Worm (Caenorhabditis elegans) whole organism, young adult: ENCODE results near the gene ZK930.7.

Experiments
- B0035.1 ChIP-seq: sonication (generic microtip); optimal IDR thresholded peaks from 2 replicates; lab custom pipeline; 2016; ENCODE audit warnings: missing genetic modification characterization, mild to moderate bottlenecking, missing compliant biosample characterization, missing genotype, missing genetic modification reagents
- B0336.3 ChIP-seq: fragments of 200-800 bp; sonication (Bioruptor generic); IDR thresholded peaks from 2 replicates; pipeline ENCODE4 v1.3.6; 2022; ENCODE audit warnings: missing genetic modification characterization, missing compliant biosample characterization
- F22D6.2 ChIP-seq: sonication (generic microtip); optimal IDR thresholded peaks from 2 replicates; lab custom pipeline; 2016; ENCODE audit warnings: mild to moderate bottlenecking, missing genetic modification characterization, missing compliant biosample characterization
- F39B2.1 ChIP-seq: fragments of 200-800 bp; sonication (Bioruptor generic); IDR thresholded peaks from 2 replicates; pipeline ENCODE4 v1.3.6; 2022; ENCODE audit warnings: missing genetic modification reagents, missing genetic modification characterization, missing compliant biosample characterization
- K12H6.12 ChIP-seq: fragments of 200-800 bp; sonication (Bioruptor generic); optimal IDR thresholded peaks from 2 replicates; lab custom pipeline; 2018; ENCODE audit warnings: mild to moderate bottlenecking, missing genetic modification characterization, missing compliant biosample characterization
- Y56A3A.18 ChIP-seq: fragments of 200-800 bp; sonication (Bioruptor generic); IDR thresholded peaks from 2 replicates; pipeline ENCODE4 v1.3.6; 2022; ENCODE audit warnings: missing genetic modification reagents, missing genetic modification characterization, missing compliant biosample characterization
- Y79H2A.3 ChIP-seq: fragments of 200-800 bp; sonication (Bioruptor generic); conservative IDR thresholded peaks from 2 replicates; pipeline ENCODE4 v1.3.6; 2022; ENCODE audit warnings: missing genetic modification reagents, missing genetic modification characterization, missing compliant biosample characterization
- akir-1 ChIP-seq: fragments of 200-800 bp; sonication (Bioruptor generic); optimal IDR thresholded peaks from 2 replicates; lab custom pipeline; 2018; ENCODE audit warnings: mild to moderate bottlenecking, missing genetic modification characterization, moderate library complexity, missing compliant biosample characterization
- atf-7 ChIP-seq: sonication (generic microtip); optimal IDR thresholded peaks from 2 replicates; lab custom pipeline; 2017; ENCODE audit warnings: mild to moderate bottlenecking, missing genetic modification characterization, missing compliant biosample characterization
- athp-1 ChIP-seq: sonication (generic microtip); optimal IDR thresholded peaks from 2 replicates; lab custom pipeline; 2017; ENCODE audit warnings: mild to moderate bottlenecking, missing genetic modification characterization, missing compliant biosample characterization
- attf-5 ChIP-seq: fragments of 200-800 bp; sonication (Bioruptor generic); optimal IDR thresholded peaks from 2 replicates; lab custom pipeline; 2018; ENCODE audit warnings: mild to moderate bottlenecking, missing genetic modification characterization, missing compliant biosample characterization
- bed-1 ChIP-seq: fragments of 200-800 bp; sonication (Bioruptor generic); IDR thresholded peaks from 2 replicates; pipeline ENCODE4 v1.3.6; 2022; ENCODE audit warnings: missing genetic modification reagents, missing genetic modification characterization, missing compliant biosample characterization
- ceh-27 ChIP-seq: fragments of 200-800 bp; sonication (Bioruptor generic); optimal IDR thresholded peaks from 2 replicates; lab custom pipeline; 2018; ENCODE audit warnings: mild to moderate bottlenecking, missing genetic modification characterization, moderate library complexity, missing compliant biosample characterization
- ceh-58 ChIP-seq: fragments of 200-800 bp; sonication (Bioruptor generic); IDR thresholded peaks from 2 replicates; pipeline ENCODE4 v1.3.6; 2022; ENCODE audit warnings: missing genetic modification characterization, missing compliant biosample characterization
- ceh-79 ChIP-seq: sonication (generic microtip); optimal IDR thresholded peaks from 2 replicates; lab custom pipeline; 2017; ENCODE audit warnings: mild to moderate bottlenecking, missing genetic modification characterization, missing compliant biosample characterization
- chd-7 ChIP-seq: sonication (generic microtip); optimal IDR thresholded peaks from 2 replicates; lab custom pipeline; 2016; ENCODE audit warnings: mild to moderate bottlenecking, missing genetic modification characterization, moderate library complexity, missing compliant biosample characterization
- die-1 ChIP-seq: sonication (generic microtip); optimal IDR thresholded peaks from 2 replicates; lab custom pipeline; 2016; ENCODE audit warnings: missing genotype, mild to moderate bottlenecking, missing genetic modification characterization, missing compliant biosample characterization
- dpff-1 ChIP-seq: sonication (generic microtip); optimal IDR thresholded peaks from 2 replicates; lab custom pipeline; 2017; ENCODE audit warnings: mild to moderate bottlenecking, missing genetic modification characterization, missing compliant biosample characterization
- efl-1 ChIP-seq: fragments of 150-350 bp; optimal IDR thresholded peaks from 2 replicates; lab custom pipeline; 2014; ENCODE audit warnings: missing biosample characterization, missing genetic modification reagents, missing genetic modification characterization
- egl-18 ChIP-seq: fragments of 200-800 bp; sonication (Bioruptor generic); IDR thresholded peaks from 2 replicates; pipeline ENCODE4 v1.3.6; 2022; ENCODE audit warnings: missing genetic modification reagents, missing genetic modification characterization, missing compliant biosample characterization
- ets-4 ChIP-seq: fragments of 200-800 bp; sonication (Bioruptor generic); optimal IDR thresholded peaks from 2 replicates; lab custom pipeline; 2018; ENCODE audit warnings: mild to moderate bottlenecking, missing genetic modification characterization, missing compliant biosample characterization
- fkh-3 ChIP-seq: sonication (generic microtip); optimal IDR thresholded peaks from 2 replicates; lab custom pipeline; 2016; ENCODE audit warnings: mild to moderate bottlenecking, missing genetic modification characterization, missing compliant biosample characterization
- hmg-1.2 ChIP-seq: fragments of 200-800 bp; sonication (Bioruptor generic); IDR thresholded peaks from 2 replicates; pipeline ENCODE4 v1.3.6; 2022; ENCODE audit warnings: missing genetic modification reagents, missing genetic modification characterization, missing compliant biosample characterization
- lag-1 ChIP-seq: fragments of 200-800 bp; sonication (Bioruptor generic); IDR thresholded peaks from 2 replicates; pipeline ENCODE4 v1.3.6; 2022; ENCODE audit warnings: missing genetic modification reagents, missing genetic modification characterization, missing compliant biosample characterization
- let-526 ChIP-seq: fragments of 200-800 bp; sonication (Bioruptor generic); IDR thresholded peaks from 2 replicates; pipeline ENCODE4 v1.3.6; 2022; ENCODE audit warnings: missing genetic modification reagents, missing genetic modification characterization, missing compliant biosample characterization
- let-607 ChIP-seq, 2 experiments: fragments of 200-800 bp in 1 of 2; sonication (Bioruptor generic) in 1 of 2; sonication (generic microtip) in 1 of 2; optimal IDR thresholded peaks; 2 replicates each; lab custom pipeline; 2016 to 2018; ENCODE audit warnings: mild to moderate bottlenecking in 2 of 2, missing compliant biosample characterization in 2 of 2, missing genetic modification characterization in 2 of 2, moderate library complexity in 2 of 2, missing genotype in 1 of 2
- lin-26 ChIP-seq: fragments of 200-800 bp; sonication (Bioruptor generic); IDR thresholded peaks from 2 replicates; pipeline ENCODE4 v1.3.6; 2022; ENCODE audit warnings: missing genetic modification reagents, missing genetic modification characterization, missing compliant biosample characterization
- lin-40 ChIP-seq: sonication (generic microtip); optimal IDR thresholded peaks from 2 replicates; lab custom pipeline; 2016; ENCODE audit warnings: missing genetic modification characterization, mild to moderate bottlenecking, missing compliant biosample characterization, missing genotype, missing genetic modification reagents
- lin-54 ChIP-seq: fragments of 200-800 bp; sonication (Bioruptor generic); optimal IDR thresholded peaks from 2 replicates; lab custom pipeline; 2018; ENCODE audit warnings: mild to moderate bottlenecking, missing genetic modification characterization, missing compliant biosample characterization
- lir-1 ChIP-seq: fragments of 200-800 bp; sonication (Bioruptor generic); conservative IDR thresholded peaks from 2 replicates; pipeline ENCODE4 v1.3.6; 2022; ENCODE audit warnings: missing genetic modification reagents, missing genetic modification characterization, missing compliant biosample characterization
- madf-10 ChIP-seq: sonication (generic microtip); optimal IDR thresholded peaks from 2 replicates; lab custom pipeline; 2016; ENCODE audit warnings: mild to moderate bottlenecking, missing genetic modification characterization, missing compliant biosample characterization
- madf-3 ChIP-seq: fragments of 200-800 bp; sonication (Bioruptor generic); IDR thresholded peaks from 2 replicates; pipeline ENCODE4 v1.3.6; 2022; ENCODE audit warnings: missing genetic modification reagents, missing genetic modification characterization, missing compliant biosample characterization
- madf-8 ChIP-seq: fragments of 200-800 bp; sonication (Bioruptor generic); conservative IDR thresholded peaks from 2 replicates; pipeline ENCODE4 v1.3.6; 2022; ENCODE audit warnings: missing genetic modification reagents, missing genetic modification characterization, missing compliant biosample characterization
- mes-4 ChIP-seq: sonication (generic microtip); optimal IDR thresholded peaks from 2 replicates; lab custom pipeline; 2016; ENCODE audit warnings: missing genotype, missing genetic modification characterization, missing compliant biosample characterization
- nfya-1 ChIP-seq: sonication (generic microtip); optimal IDR thresholded peaks from 2 replicates; lab custom pipeline; 2017; ENCODE audit warnings: antibody characterized with exemption, missing compliant biosample characterization, missing genetic modification characterization, borderline replicate concordance; ENCODE audit not compliant: insufficient read depth
- nfya-2 ChIP-seq: fragments of 200-800 bp; sonication (Bioruptor generic); IDR thresholded peaks from 2 replicates; pipeline ENCODE4 v1.3.6; 2022; ENCODE audit warnings: missing genetic modification reagents, missing genetic modification characterization, missing compliant biosample characterization
- rec-8 ChIP-seq, 2 experiments: sonication (generic microtip); optimal IDR thresholded peaks; 2 replicates each; lab custom pipeline; 2016; ENCODE audit warnings: mild to moderate bottlenecking in 2 of 2, missing genetic modification characterization in 2 of 2, missing genetic modification reagents in 2 of 2, missing genotype in 2 of 2, missing biosample characterization in 1 of 2, missing compliant biosample characterization in 1 of 2, moderate library complexity in 1 of 2
- repo-1 ChIP-seq: sonication (generic microtip); optimal IDR thresholded peaks from 2 replicates; lab custom pipeline; 2017; ENCODE audit warnings: mild to moderate bottlenecking, missing genetic modification characterization, missing compliant biosample characterization
- sea-2 ChIP-seq: fragments of 200-800 bp; sonication (Bioruptor generic); IDR thresholded peaks from 2 replicates; pipeline ENCODE4 v1.3.6; 2022; ENCODE audit warnings: missing genetic modification characterization, missing compliant biosample characterization
- snpc-1.1 ChIP-seq: sonication (generic microtip); optimal IDR thresholded peaks from 2 replicates; lab custom pipeline; 2017; ENCODE audit warnings: missing genetic modification characterization, mild to moderate bottlenecking, missing compliant biosample characterization, antibody characterized with exemption, moderate library complexity, missing genotype, missing genetic modification reagents; ENCODE audit not compliant: insufficient read depth
- snpc-1.3 ChIP-seq: sonication (generic microtip); optimal IDR thresholded peaks from 2 replicates; lab custom pipeline; 2017; ENCODE audit warnings: missing genetic modification characterization, mild to moderate bottlenecking, missing compliant biosample characterization, antibody characterized with exemption, moderate library complexity, missing genotype, missing genetic modification reagents; ENCODE audit not compliant: insufficient read depth
- snpc-3.4 ChIP-seq: sonication (generic microtip); optimal IDR thresholded peaks from 2 replicates; lab custom pipeline; 2017; ENCODE audit warnings: missing genetic modification characterization, mild to moderate bottlenecking, missing compliant biosample characterization, antibody characterized with exemption, moderate library complexity, missing genotype, missing genetic modification reagents
- unc-62 ChIP-seq: fragments of 150-350 bp; optimal IDR thresholded peaks from 2 replicates; lab custom pipeline; 2014; ENCODE audit warnings: missing biosample characterization, missing genetic modification reagents, missing genetic modification characterization
- ztf-3 ChIP-seq: fragments of 200-800 bp; sonication (Bioruptor generic); optimal IDR thresholded peaks from 2 replicates; lab custom pipeline; 2018; ENCODE audit warnings: mild to moderate bottlenecking, missing genetic modification characterization, missing compliant biosample characterization

Gene ZK930.7

DNA sequence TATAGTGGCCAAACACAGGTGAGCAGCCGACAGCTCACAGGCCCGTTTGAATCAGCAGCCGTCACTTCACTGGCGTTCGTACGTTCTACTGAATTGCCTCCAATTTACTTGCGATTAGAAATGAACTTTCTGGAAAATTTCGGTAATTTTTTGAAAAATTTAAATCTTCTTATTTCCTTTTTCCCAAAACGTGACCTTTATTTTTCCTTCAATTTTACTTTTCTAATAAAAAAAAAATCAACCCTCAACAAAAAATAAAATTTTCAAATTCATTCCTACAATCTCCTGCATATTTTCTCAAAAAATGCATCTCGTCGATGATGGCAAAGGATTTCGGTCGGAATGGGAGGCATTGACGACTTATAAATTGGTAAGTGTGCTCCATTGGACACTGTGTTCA is 34.1 kb downstream of the ZK930.7 start, which contains the start of gene W03C9.8:
W03C9.8 (plus strand) TSS at position 301 of the 400 bp plus-strand sequence.
- TF ChIP-seq bed-1 = no peak
- no peak for TF ChIP-seq madf-10 (tag; lab: Kevin White, UChicago)
- no peak for TF ChIP-seq Y56A3A.18
- no peak for TF ChIP-seq nfya-1 (tag; lab: Kevin White, UChicago)
- no peak for TF ChIP-seq snpc-3.4 (tag; lab: Kevin White, UChicago)
- no peak for TF ChIP-seq lag-1 (GFP tag; lab: Robert Waterston, UW)
- no peak for TF ChIP-seq ets-4 (GFP tag; lab: Kevin White, UChicago)
- TF ChIP-seq madf-3 = no peak
- TF ChIP-seq hmg-1.2 (GFP tag; lab: Robert Waterston, UW) = no peak
- no peak for TF ChIP-seq fkh-3 (tag; lab: Kevin White, UChicago)

DNA sequence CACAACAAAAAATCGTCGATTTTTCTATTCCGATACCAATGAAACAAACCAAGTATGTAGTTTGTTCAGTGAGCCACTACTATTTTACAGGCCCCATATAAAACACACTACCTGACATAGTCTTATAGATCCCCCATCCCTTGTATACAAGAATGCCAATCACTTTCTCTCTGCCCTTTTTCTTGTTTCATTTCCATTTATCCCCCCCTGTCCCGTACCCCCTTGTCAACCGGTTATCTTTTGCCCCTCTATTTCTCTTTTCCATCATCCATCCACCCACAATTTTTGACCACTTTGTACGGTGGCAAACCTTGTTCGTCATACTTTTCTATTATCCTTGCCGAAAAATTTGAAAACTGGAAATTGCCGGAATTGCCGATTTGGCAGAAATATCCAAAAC is 38.6 kb downstream of the ZK930.7 start:
- TF ChIP-seq K12H6.12 (tag; lab: Kevin White, UChicago) (no peak), ceh-79 (no peak), nfya-2 (GFP tag; lab: Robert Waterston, UW) (no peak), chd-7 (tag; lab: Kevin White, UChicago) (no peak), attf-5 (GFP tag; lab: Kevin White, UChicago) (no peak), lir-1 (no peak), lin-54 (GFP tag; lab: Kevin White, UChicago) (no peak), let-607 (tag; optimal IDR thresholded peaks at IDR 0.05; lab: Kevin White, UChicago) (no peak), lin-40 (tag; lab: Kevin White, UChicago) (no peak), F22D6.2 (tag; lab: Kevin White, UChicago) (no peak), snpc-3.4 (tag; lab: Kevin White, UChicago) (no peak), rec-8 (tag; optimal IDR thresholded peaks at IDR 0.05; lab: Kevin White, UChicago) (no peak), madf-8 (GFP tag; lab: Robert Waterston, UW) (no peak), ztf-3 (no peak), repo-1 (tag; lab: Kevin White, UChicago) (no peak), B0336.3 (GFP tag; lab: Robert Waterston, UW) (no peak)
- TF ChIP-seq, all 124 proteins: peak for 0

ce11 chrII:11954208-11954607 is 39.8 kb downstream of the ZK930.7 start, which contains the start of gene W03C9.6:
TSS of gene W03C9.6 (plus strand) at chrII:11954508.
- TF ChIP-seq mes-4 (tag; lab: Kevin White, UChicago) = no peak
- no peak for TF ChIP-seq atf-7
- no peak for TF ChIP-seq let-526 (GFP tag; lab: Robert Waterston, UW)
- TF ChIP-seq rec-8 (tag; optimal IDR thresholded peaks at IDR 0.05; lab: Kevin White, UChicago) = no peak
- TF ChIP-seq unc-62 (GFP tag; lab: Kevin White, UChicago) = no peak
- TF ChIP-seq efl-1 (GFP tag; lab: Kevin White, UChicago) = no peak
- no peak for TF ChIP-seq F39B2.1 (GFP tag; lab: Robert Waterston, UW)
- TF ChIP-seq athp-1 (tag; lab: Kevin White, UChicago) = no peak
- TF ChIP-seq ceh-27 = no peak
- TF ChIP-seq let-607 (tag; optimal IDR thresholded peaks at IDR 0.05; lab: Kevin White, UChicago) = no peak

- TF ChIP-seq B0336.3 (GFP tag; lab: Robert Waterston, UW) (no peak), akir-1 (GFP tag; lab: Kevin White, UChicago) (no peak), die-1 (tag; lab: Kevin White, UChicago) (no peak), dpff-1 (no peak), snpc-1.1 (no peak), snpc-1.3 (tag; lab: Kevin White, UChicago) (no peak), egl-18 (no peak), sea-2 (GFP tag; lab: Robert Waterston, UW) (no peak), B0035.1 (tag; lab: Kevin White, UChicago) (no peak), Y79H2A.3 (no peak), efl-1 (GFP tag; lab: Kevin White, UChicago) (no peak), ceh-58 (GFP tag; lab: Robert Waterston, UW) (no peak), ztf-3 (no peak), Y56A3A.18 (no peak), lin-26 (GFP tag; lab: Robert Waterston, UW) (no peak)
Observed at ce11 chrII:11954811-11955210, 40.4 kb downstream of the ZK930.7 start.
